Worm (Caenorhabditis elegans) whole organism, L2 larva: ENCODE measurements around the gene str-38.

ENCODE experiments used
- R02D3.7 ChIP-seq: fragments of 150-350 bp; optimal IDR thresholded peaks from 2 replicates; lab custom pipeline; 2014; ENCODE audit warnings: missing biosample characterization, missing genetic modification characterization
- elt-3 ChIP-seq: sonication (generic microtip); optimal IDR thresholded peaks from 2 replicates; lab custom pipeline; 2017; ENCODE audit warnings: missing biosample characterization, missing genetic modification characterization
- mdl-1 ChIP-seq, 2 experiments: fragments of 150-350 bp in 1 of 2; sonication (generic microtip) in 1 of 2; optimal IDR thresholded peaks; 2 replicates each; lab custom pipeline; 2017; ENCODE audit warnings: missing biosample characterization in 2 of 2, missing genetic modification characterization in 2 of 2
- nhr-21 ChIP-seq: fragments of 150-350 bp; optimal IDR thresholded peaks from 2 replicates; lab custom pipeline; 2014; ENCODE audit warnings: missing biosample characterization, missing genetic modification characterization
- nhr-25 ChIP-seq: fragments of 150-350 bp; sonication (generic microtip); optimal IDR thresholded peaks from 3 replicates; lab custom pipeline; 2014; ENCODE audit warnings: missing biosample characterization, missing genetic modification characterization
- snpc-4 ChIP-seq: fragments of 150-350 bp; optimal IDR thresholded peaks from 2 replicates; lab custom pipeline; 2014; ENCODE audit warnings: missing biosample characterization, missing genetic modification characterization
- ztf-11 ChIP-seq: sonication (generic microtip); optimal IDR thresholded peaks from 2 replicates; lab custom pipeline; 2017; ENCODE audit warnings: missing biosample characterization, missing genetic modification characterization

DNA sequence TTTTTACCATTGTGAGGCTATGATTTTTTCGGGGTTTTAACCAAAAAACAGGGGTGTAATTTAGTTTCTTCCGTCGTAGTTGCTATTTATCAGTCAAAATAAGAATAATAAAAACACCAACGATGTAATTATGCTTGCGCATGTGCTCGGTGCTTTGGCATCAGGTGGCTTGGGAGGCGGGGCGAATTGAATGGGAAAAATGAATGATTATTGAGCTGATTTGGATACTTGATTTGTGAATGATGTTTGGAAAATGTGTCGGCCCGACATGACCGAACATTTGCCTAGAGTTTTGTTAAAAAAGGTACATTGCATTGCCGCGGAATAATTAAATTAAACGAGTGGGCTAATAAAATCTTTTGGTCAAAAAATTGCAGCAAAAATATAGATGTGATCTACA, at the start of gene str-38:
- TF ChIP-seq R02D3.7 (tag; lab: Kevin White, UChicago) = no peak
- TF ChIP-seq mdl-1 (tag; optimal IDR thresholded peaks at IDR 0.05; lab: Kevin White, UChicago) = no peak
- TF ChIP-seq nhr-25 = no peak
- no peak for TF ChIP-seq elt-3 (tag; lab: Kevin White, UChicago)
- TF ChIP-seq ztf-11 (tag; lab: Kevin White, UChicago) = no peak
- no peak for TF ChIP-seq snpc-4 (tag; lab: Kevin White, UChicago)
- no peak for TF ChIP-seq nhr-21 (tag; lab: Kevin White, UChicago)
